Fruit fly (Drosophila melanogaster): ENCODE measurements around the gene CG31093.
A peak's percentile ranks its signal among the peaks of the same experiment; 100 is the strongest.

CG31093 gene

dm6 chr3R:25755864-25756507, 34.3 kb downstream of the CG31093 start:
- TF ChIP-seq CG4318 (GFP tag; optimal IDR thresholded peaks at IDR 0.05) (no peak), svp (GFP tag) (peak; percentile 87)

dm6 chr3R:25754844-25755429, 35.3 kb downstream of the CG31093 start:
- TF ChIP-seq fd85E (GFP tag; optimal IDR thresholded peaks at IDR 0.05) (no peak), dsx (GFP tag; optimal IDR thresholded peaks at IDR 0.05; ENCODE audit: poor library complexity, severe bottlenecking) (peak; percentile 47), fkh (GFP tag; optimal IDR thresholded peaks at IDR 0.05) (peak; percentile 47), Gug (GFP tag; IDR thresholded peaks at IDR 0.05) (0 out of 2 replicates have a peak, but pooled peaks have one; percentile 15), Sox102F (GFP tag; optimal IDR thresholded peaks at IDR 0.05) (no peak), CG7368 (GFP tag; optimal IDR thresholded peaks at IDR 0.05) (no peak), topi (GFP tag; optimal IDR thresholded peaks at IDR 0.05) (peak; percentile 8), CG3032 (tag; optimal IDR thresholded peaks at IDR 0.05) (peak; percentile 15), Eip78C (GFP tag) (peak; percentile 85), svp (GFP tag) (peak; percentile 91)

dm6 chr3R:25753798-25754197, 36.5 kb downstream of the CG31093 start:
- no peak for TF ChIP-seq Ets21C (GFP tag; optimal IDR thresholded peaks at IDR 0.05)
- TF ChIP-seq CG15336 (GFP tag; IDR thresholded peaks at IDR 0.05) = no peak
- TF ChIP-seq CG6163 (GFP tag; IDR thresholded peaks at IDR 0.05) = 0 out of 3 replicates have a peak, but pooled peaks have one; percentile 33
- peak; percentile 60 for TF ChIP-seq dsx (GFP tag; optimal IDR thresholded peaks at IDR 0.05; ENCODE audit: poor library complexity, severe bottlenecking)
- TF ChIP-seq CG6276 (GFP tag; optimal IDR thresholded peaks at IDR 0.05) = peak; percentile 68
- TF ChIP-seq Eip78C (GFP tag) = peak; percentile 55
- TF ChIP-seq CG9139 (GFP tag; optimal IDR thresholded peaks at IDR 0.05) = no peak

- TF ChIP-seq ss (GFP tag; optimal IDR thresholded peaks at IDR 0.05) = peak in 1 of 2 experiments; percentile 36
- TF ChIP-seq CG9139 (GFP tag; optimal IDR thresholded peaks at IDR 0.05) = peak; percentile 13
- TF ChIP-seq CG1621 (tag; optimal IDR thresholded peaks at IDR 0.05) = peak; percentile 95
- TF ChIP-seq Gug (GFP tag; IDR thresholded peaks at IDR 0.05) = peak; percentile 21; the same call in 1 of the 2 replicates
- TF ChIP-seq CG11294 (GFP tag; IDR thresholded peaks at IDR 0.05) = no peak
- TF ChIP-seq CG8119 (GFP tag; IDR thresholded peaks at IDR 0.05) = peak; percentile 45; the same call in 2 of the 3 replicates
- no peak for TF ChIP-seq Eip93F (GFP tag; optimal IDR thresholded peaks at IDR 0.05)
- peak; percentile 57; the same call in 2 of the 3 replicates for TF ChIP-seq eg (GFP tag; IDR thresholded peaks at IDR 0.05)
- TF ChIP-seq Blimp-1 (GFP tag; optimal IDR thresholded peaks at IDR 0.05) = peak; percentile 1
- TF ChIP-seq CG7368 (GFP tag; optimal IDR thresholded peaks at IDR 0.05) = peak; percentile 7
- TF ChIP-seq CG6163 (GFP tag; IDR thresholded peaks at IDR 0.05) = peak; percentile 69; the same call in 1 of the 3 replicates
- TF ChIP-seq fkh (GFP tag; optimal IDR thresholded peaks at IDR 0.05) = peak; percentile 21
- no peak for TF ChIP-seq fd85E (GFP tag; optimal IDR thresholded peaks at IDR 0.05)
- no peak for TF ChIP-seq Sox14 (GFP tag; optimal IDR thresholded peaks at IDR 0.05)
Observed at dm6 chr3R:25740348-25740751, 49.9 kb downstream of the CG31093 start, which contains the start of gene LpR2. Gene LpR2, minus strand, starts transcription at chr3R:25740465.

All from whole organism, prepupa.